Worm (Caenorhabditis elegans): ENCODE measurements around the gene F25B3.5.

Gene F25B3.5

ce11 chrV:9561624-9562179, 8.4 kb downstream of the F25B3.5 start, which contains the start of gene rgef-1:
Gene rgef-1 (minus strand): TSS chrV:9561674.
- TF ChIP-seq sptf-1 (tag; optimal IDR thresholded peaks at IDR 0.05) (peak; percentile 5), M03D4.4 (tag; optimal IDR thresholded peaks at IDR 0.05) (no peak), ces-1 (GFP tag; optimal IDR thresholded peaks at IDR 0.05) (peak; percentile 91)

- no peak for TF ChIP-seq flh-1 (GFP tag; optimal IDR thresholded peaks at IDR 0.05)
- no peak for TF ChIP-seq drap-1 (GFP tag; optimal IDR thresholded peaks at IDR 0.05)
- TF ChIP-seq elt-3 (tag; optimal IDR thresholded peaks at IDR 0.05): no peak
- no peak for TF ChIP-seq unc-62 (GFP tag; optimal IDR thresholded peaks at IDR 0.05)
- no peak for TF ChIP-seq unc-120 (tag; optimal IDR thresholded peaks at IDR 0.05; ENCODE audit: poor library complexity, severe bottlenecking)
- no peak for TF ChIP-seq mls-2 (tag; optimal IDR thresholded peaks at IDR 0.05)
- no peak for TF ChIP-seq sptf-1 (tag; optimal IDR thresholded peaks at IDR 0.05)
- no peak for TF ChIP-seq nhr-2 (tag; optimal IDR thresholded peaks at IDR 0.05)
- TF ChIP-seq M03D4.4 (tag; optimal IDR thresholded peaks at IDR 0.05): no peak
- TF ChIP-seq elt-1 (tag; optimal IDR thresholded peaks at IDR 0.05; ENCODE audit: borderline replicate concordance, insufficient read depth): no peak
- TF ChIP-seq ceh-83 (GFP tag; optimal IDR thresholded peaks at IDR 0.05): no peak
- no peak for TF ChIP-seq zip-8 (tag; optimal IDR thresholded peaks at IDR 0.05)
- TF ChIP-seq mab-5 (tag; optimal IDR thresholded peaks at IDR 0.05): no peak
- no peak for TF ChIP-seq lin-13 (tag; optimal IDR thresholded peaks at IDR 0.05)
- TF ChIP-seq lin-32 (GFP tag; optimal IDR thresholded peaks at IDR 0.05): no peak
These were observed 13.4 kb downstream of the F25B3.5 start for ce11 chrV:9556668-9557067.

- TF ChIP-seq elt-1 (tag; optimal IDR thresholded peaks at IDR 0.05; ENCODE audit: borderline replicate concordance, insufficient read depth) (no peak), ces-1 (GFP tag; optimal IDR thresholded peaks at IDR 0.05) (peak; percentile 78), unc-120 (tag; optimal IDR thresholded peaks at IDR 0.05; ENCODE audit: poor library complexity, severe bottlenecking) (peak; percentile 58)
These were observed 19.8 kb downstream of the F25B3.5 start, which contains the start of gene ehbp-1 for ce11 chrV:9550313-9550712. Gene ehbp-1 (plus strand): TSS chrV:9550644.

ce11 chrV:9549459-9549858, 20.6 kb downstream of the F25B3.5 start, which contains the start of gene nstp-10:
Gene nstp-10 (minus strand): TSS chrV:9549836.
- no peak for TF ChIP-seq unc-62 (GFP tag; optimal IDR thresholded peaks at IDR 0.05)
- peak; percentile 28 for TF ChIP-seq ces-1 (GFP tag; optimal IDR thresholded peaks at IDR 0.05)
- TF ChIP-seq flh-1 (GFP tag; optimal IDR thresholded peaks at IDR 0.05): no peak
- no peak for TF ChIP-seq pha-4 (tag; optimal IDR thresholded peaks at IDR 0.05)
- peak; percentile 8 for TF ChIP-seq nhr-237 (tag; optimal IDR thresholded peaks at IDR 0.05)
- TF ChIP-seq tbx-8 (GFP tag; optimal IDR thresholded peaks at IDR 0.05): no peak
- TF ChIP-seq elt-1 (tag; optimal IDR thresholded peaks at IDR 0.05; ENCODE audit: borderline replicate concordance, insufficient read depth): no peak
- TF ChIP-seq nhr-2 (tag; optimal IDR thresholded peaks at IDR 0.05): no peak
- no peak for TF ChIP-seq unc-120 (tag; optimal IDR thresholded peaks at IDR 0.05; ENCODE audit: poor library complexity, severe bottlenecking)
- TF ChIP-seq lin-13 (tag; optimal IDR thresholded peaks at IDR 0.05): peak; percentile 47
- TF ChIP-seq ceh-83 (GFP tag; optimal IDR thresholded peaks at IDR 0.05): no peak
- TF ChIP-seq lsy-2 (tag; optimal IDR thresholded peaks at IDR 0.05): peak; percentile 84
- TF ChIP-seq M03D4.4 (tag; optimal IDR thresholded peaks at IDR 0.05): no peak
- TF ChIP-seq ztf-11 (tag; optimal IDR thresholded peaks at IDR 0.05): no peak
- TF ChIP-seq ham-2 (GFP tag; optimal IDR thresholded peaks at IDR 0.05): no peak
- no peak for TF ChIP-seq nhr-28 (tag; optimal IDR thresholded peaks at IDR 0.05)
- TF ChIP-seq mls-2 (tag; optimal IDR thresholded peaks at IDR 0.05): no peak
- peak; percentile 81 for TF ChIP-seq mep-1 (tag; optimal IDR thresholded peaks at IDR 0.05)
- no peak for TF ChIP-seq snpc-4 (tag; optimal IDR thresholded peaks at IDR 0.05)

- TF ChIP-seq lin-32 (GFP tag; optimal IDR thresholded peaks at IDR 0.05) (peak; percentile 8), mep-1 (tag; optimal IDR thresholded peaks at IDR 0.05) (peak; percentile 97), blmp-1 (tag; optimal IDR thresholded peaks at IDR 0.05) (no peak), snpc-4 (tag; optimal IDR thresholded peaks at IDR 0.05) (no peak), nhr-237 (tag; optimal IDR thresholded peaks at IDR 0.05) (peak; percentile 96), M03D4.4 (tag; optimal IDR thresholded peaks at IDR 0.05) (peak; percentile 72), ceh-43 (GFP tag; optimal IDR thresholded peaks at IDR 0.05) (peak; percentile 54), nhr-2 (tag; optimal IDR thresholded peaks at IDR 0.05) (peak; percentile 38), elt-1 (tag; optimal IDR thresholded peaks at IDR 0.05; ENCODE audit: borderline replicate concordance, insufficient read depth) (no peak), cnd-1 (tag; optimal IDR thresholded peaks at IDR 0.05) (peak; percentile 49), flh-1 (GFP tag; optimal IDR thresholded peaks at IDR 0.05) (no peak), hlh-1 (tag; optimal IDR thresholded peaks at IDR 0.05) (peak; percentile 76), elt-3 (tag; optimal IDR thresholded peaks at IDR 0.05) (peak; percentile 54), pha-4 (tag; optimal IDR thresholded peaks at IDR 0.05) (peak; percentile 95), bed-3 (GFP tag; optimal IDR thresholded peaks at IDR 0.05) (no peak), sptf-1 (tag; optimal IDR thresholded peaks at IDR 0.05) (peak; percentile 76), ceh-39 (tag; optimal IDR thresholded peaks at IDR 0.05) (peak; percentile 86), ham-2 (GFP tag; optimal IDR thresholded peaks at IDR 0.05) (peak; percentile 29), ceh-83 (GFP tag; optimal IDR thresholded peaks at IDR 0.05) (peak; percentile 68), sem-2 (GFP tag; optimal IDR thresholded peaks at IDR 0.05) (no peak), tbx-8 (GFP tag; optimal IDR thresholded peaks at IDR 0.05) (peak; percentile 59), unc-39 (tag; optimal IDR thresholded peaks at IDR 0.05) (no peak), lsy-2 (tag; optimal IDR thresholded peaks at IDR 0.05) (peak; percentile 86), unc-62 (GFP tag; optimal IDR thresholded peaks at IDR 0.05) (peak; percentile 97), drap-1 (GFP tag; optimal IDR thresholded peaks at IDR 0.05) (peak; percentile 79), nhr-12 (tag; optimal IDR thresholded peaks at IDR 0.05) (no peak), unc-120 (tag; optimal IDR thresholded peaks at IDR 0.05; ENCODE audit: poor library complexity, severe bottlenecking) (peak; percentile 85), ztf-11 (tag; optimal IDR thresholded peaks at IDR 0.05) (peak; percentile 78), nhr-76 (tag; optimal IDR thresholded peaks at IDR 0.05) (no peak), mab-5 (tag; optimal IDR thresholded peaks at IDR 0.05) (peak; percentile 36), nhr-28 (tag; optimal IDR thresholded peaks at IDR 0.05) (peak; percentile 33), zip-8 (tag; optimal IDR thresholded peaks at IDR 0.05) (no peak), mls-2 (tag; optimal IDR thresholded peaks at IDR 0.05) (peak; percentile 70), lin-13 (tag; optimal IDR thresholded peaks at IDR 0.05) (peak; percentile 96), ces-1 (GFP tag; optimal IDR thresholded peaks at IDR 0.05) (peak; percentile 78)
These were observed 23.2 kb downstream of the F25B3.5 start, which contains the start of gene his-37 for ce11 chrV:9546860-9547269. Gene his-37 (plus strand): TSS chrV:9547105.
